Worm (Caenorhabditis elegans) whole organism, L2 larva: Measurements from ENCODE around the gene F25G6.8.

ENCODE experiments used
- C34F6.9 ChIP-seq: fragments of 150-350 bp; optimal IDR thresholded peaks from 2 replicates; lab custom pipeline; 2014; ENCODE audit warnings: missing biosample characterization, missing genetic modification characterization
- ZK546.5 ChIP-seq: sonication (generic microtip); optimal IDR thresholded peaks from 2 replicates; lab custom pipeline; 2017; ENCODE audit warnings: missing biosample characterization, missing genetic modification characterization
- alr-1 ChIP-seq: fragments of 150-350 bp; optimal IDR thresholded peaks from 2 replicates; lab custom pipeline; 2014; ENCODE audit warnings: missing biosample characterization, missing genetic modification characterization
- ama-1 ChIP-seq: fragments of 150-350 bp; optimal IDR thresholded peaks from 2 replicates; lab custom pipeline; 2018; ENCODE audit warnings: inconsistent platforms
- lin-39 ChIP-seq: fragments of 150-350 bp; optimal IDR thresholded peaks from 2 replicates; lab custom pipeline; 2014; ENCODE audit warnings: missing biosample characterization, missing genetic modification reagents, missing genetic modification characterization
- lsy-2 ChIP-seq, 2 experiments: fragments of 150-350 bp in 1 of 2; sonication (generic microtip) in 1 of 2; optimal IDR thresholded peaks; 2 replicates each; lab custom pipeline; 2014 to 2017; ENCODE audit warnings: missing biosample characterization in 2 of 2, missing genetic modification characterization in 2 of 2
- nhr-129 ChIP-seq: fragments of 150-350 bp; optimal IDR thresholded peaks from 2 replicates; lab custom pipeline; 2014; ENCODE audit warnings: missing biosample characterization, missing genetic modification characterization
- nhr-25 ChIP-seq: fragments of 150-350 bp; sonication (generic microtip); optimal IDR thresholded peaks from 3 replicates; lab custom pipeline; 2014; ENCODE audit warnings: missing biosample characterization, missing genetic modification characterization
- skn-1 ChIP-seq: sonication (generic microtip); optimal IDR thresholded peaks from 2 replicates; lab custom pipeline; 2017; ENCODE audit warnings: missing biosample characterization, missing genetic modification characterization
- sma-9 ChIP-seq, 2 experiments: fragments of 150-350 bp in 1 of 2; sonication (generic microtip) in 1 of 2; optimal IDR thresholded peaks; 2 replicates each; lab custom pipeline; 2014 to 2016; ENCODE audit warnings: missing genetic modification characterization in 2 of 2, mild to moderate bottlenecking in 1 of 2, missing biosample characterization in 1 of 2, missing compliant biosample characterization in 1 of 2, missing genetic modification reagents in 1 of 2, moderate library complexity in 1 of 2
- zag-1 ChIP-seq: fragments of 150-350 bp; optimal IDR thresholded peaks from 2 replicates; lab custom pipeline; 2014; ENCODE audit warnings: missing biosample characterization, missing genetic modification characterization

- TF ChIP-seq nhr-25 (tag; lab: Kevin White, UChicago) (no peak), sma-9 (GFP tag; optimal IDR thresholded peaks at IDR 0.05; lab: Kevin White, UChicago) (no peak), sma-9 (tag; optimal IDR thresholded peaks at IDR 0.05; lab: Kevin White, UChicago) (no peak), lsy-2 (tag; optimal IDR thresholded peaks at IDR 0.05; lab: Kevin White, UChicago) (no peak), lin-39 (no peak), C34F6.9 (tag; lab: Kevin White, UChicago) (no peak), alr-1 (tag; lab: Kevin White, UChicago) (no peak), ZK546.5 (tag; lab: Kevin White, UChicago) (no peak), nhr-129 (tag; lab: Kevin White, UChicago) (no peak), zag-1 (tag; lab: Kevin White, UChicago) (no peak), skn-1 (tag; lab: Kevin White, UChicago) (no peak), ama-1 (lab: Kevin White, UChicago) (no peak)
These were observed 23.1 kb upstream of the F25G6.8 start, which contains the start of gene C10B5.3 for ce11 chrV:8588079-8588478.
